Worm (Caenorhabditis elegans) whole organism, late embryonic: ENCODE measurements around the gene tsg-101.

Experiments used
- C08G9.2 ChIP-seq: sonication (generic microtip); optimal IDR thresholded peaks from 2 replicates; lab custom pipeline; 2016; ENCODE audit warnings: mild to moderate bottlenecking, missing genetic modification characterization, moderate library complexity, missing compliant biosample characterization
- C38D4.7 ChIP-seq: fragments of 200-800 bp; sonication (Bioruptor generic); optimal IDR thresholded peaks from 2 replicates; lab custom pipeline; 2018; ENCODE audit warnings: mild to moderate bottlenecking, missing genetic modification characterization, moderate library complexity, missing compliant biosample characterization
- K02D7.2 ChIP-seq: sonication (generic microtip); optimal IDR thresholded peaks from 2 replicates; lab custom pipeline; 2017; ENCODE audit warnings: mild to moderate bottlenecking, missing genetic modification characterization, missing compliant biosample characterization
- K09A11.1 ChIP-seq: sonication (generic microtip); optimal IDR thresholded peaks from 2 replicates; lab custom pipeline; 2017; ENCODE audit warnings: antibody characterized with exemption, mild to moderate bottlenecking, missing genetic modification characterization, missing compliant biosample characterization; ENCODE audit not compliant: insufficient read depth
- T23F11.4 ChIP-seq: fragments of 200-800 bp; sonication (Bioruptor generic); optimal IDR thresholded peaks from 2 replicates; lab custom pipeline; 2018; ENCODE audit warnings: mild to moderate bottlenecking, missing genetic modification characterization, missing compliant biosample characterization
- Y22D7AL.16 ChIP-seq: sonication (generic microtip); optimal IDR thresholded peaks from 2 replicates; lab custom pipeline; 2016; ENCODE audit warnings: missing genetic modification characterization, missing compliant biosample characterization
- ceh-14 ChIP-seq: sonication (generic microtip); optimal IDR thresholded peaks from 2 replicates; lab custom pipeline; 2016; ENCODE audit warnings: missing genotype, missing genetic modification characterization, missing compliant biosample characterization
- ceh-2 ChIP-seq: sonication (generic microtip); optimal IDR thresholded peaks from 2 replicates; lab custom pipeline; 2016; ENCODE audit warnings: missing genotype, missing genetic modification characterization, missing compliant biosample characterization
- ceh-22 ChIP-seq: sonication (generic microtip); optimal IDR thresholded peaks from 2 replicates; lab custom pipeline; 2017; ENCODE audit warnings: missing biosample characterization, missing genetic modification characterization
- ceh-24 ChIP-seq: sonication (generic microtip); optimal IDR thresholded peaks from 2 replicates; lab custom pipeline; 2016; ENCODE audit warnings: mild to moderate bottlenecking, missing genetic modification characterization, missing compliant biosample characterization
- ceh-30 ChIP-seq: fragments of 150-350 bp; optimal IDR thresholded peaks from 2 replicates; lab custom pipeline; 2014; ENCODE audit warnings: missing biosample characterization, missing genetic modification characterization
- ceh-34 ChIP-seq: sonication (generic microtip); optimal IDR thresholded peaks from 2 replicates; lab custom pipeline; 2016; ENCODE audit warnings: mild to moderate bottlenecking, missing genetic modification characterization, missing compliant biosample characterization
- ceh-45 ChIP-seq: fragments of 200-800 bp; sonication (Bioruptor generic); IDR thresholded peaks from 2 replicates; pipeline ENCODE4 v1.3.6; 2022; ENCODE audit warnings: missing genetic modification reagents, missing genetic modification characterization, missing compliant biosample characterization
- ceh-6 ChIP-seq: fragments of 200-800 bp; sonication (Bioruptor generic); optimal IDR thresholded peaks from 2 replicates; lab custom pipeline; 2018; ENCODE audit warnings: mild to moderate bottlenecking, missing genetic modification characterization, missing compliant biosample characterization
- che-1 ChIP-seq: sonication (generic microtip); optimal IDR thresholded peaks from 2 replicates; lab custom pipeline; 2016; ENCODE audit warnings: mild to moderate bottlenecking, missing genetic modification characterization, missing compliant biosample characterization
- elt-2 ChIP-seq: sonication (generic microtip); optimal IDR thresholded peaks from 2 replicates; lab custom pipeline; 2016; ENCODE audit warnings: missing genetic modification reagents, missing genetic modification characterization, missing compliant biosample characterization
- elt-4 ChIP-seq: sonication (generic microtip); optimal IDR thresholded peaks from 2 replicates; lab custom pipeline; 2016; ENCODE audit warnings: missing genetic modification characterization, missing compliant biosample characterization
- ets-4 ChIP-seq: sonication (generic microtip); optimal IDR thresholded peaks from 2 replicates; lab custom pipeline; 2016; ENCODE audit warnings: missing genetic modification characterization, missing compliant biosample characterization
- eyg-1 ChIP-seq: sonication (generic microtip); optimal IDR thresholded peaks from 2 replicates; lab custom pipeline; 2016; ENCODE audit warnings: missing genotype, missing genetic modification characterization, missing compliant biosample characterization
- fax-1 ChIP-seq: sonication (generic microtip); optimal IDR thresholded peaks from 2 replicates; lab custom pipeline; 2016; ENCODE audit warnings: missing genotype, missing genetic modification characterization, missing compliant biosample characterization
- fkh-10 ChIP-seq: fragments of 150-350 bp; optimal IDR thresholded peaks from 2 replicates; lab custom pipeline; 2014; ENCODE audit warnings: missing biosample characterization, missing genetic modification reagents, missing genetic modification characterization
- fkh-6 ChIP-seq: sonication (generic microtip); optimal IDR thresholded peaks from 2 replicates; lab custom pipeline; 2016; ENCODE audit warnings: missing genetic modification characterization, missing compliant biosample characterization
- gmeb-2 ChIP-seq: sonication (generic microtip); optimal IDR thresholded peaks from 2 replicates; lab custom pipeline; 2016; ENCODE audit warnings: missing genetic modification characterization, inconsistent platforms, missing compliant biosample characterization
- hlh-13 ChIP-seq: fragments of 200-800 bp; sonication (Bioruptor generic); optimal IDR thresholded peaks from 2 replicates; lab custom pipeline; 2018; ENCODE audit warnings: mild to moderate bottlenecking, missing genetic modification characterization, missing compliant biosample characterization
- hlh-15 ChIP-seq: sonication (generic microtip); optimal IDR thresholded peaks from 2 replicates; lab custom pipeline; 2016; ENCODE audit warnings: missing genetic modification characterization, missing compliant biosample characterization
- hlh-30 ChIP-seq: sonication (generic microtip); optimal IDR thresholded peaks from 2 replicates; lab custom pipeline; 2017; ENCODE audit warnings: antibody characterized with exemption, missing genetic modification characterization, missing compliant biosample characterization; ENCODE audit not compliant: insufficient read depth
- hlh-6 ChIP-seq: sonication (generic microtip); optimal IDR thresholded peaks from 2 replicates; lab custom pipeline; 2016; ENCODE audit warnings: missing genotype, missing genetic modification characterization, missing compliant biosample characterization
- hlh-8 ChIP-seq: sonication (generic microtip); optimal IDR thresholded peaks from 2 replicates; lab custom pipeline; 2016; ENCODE audit warnings: missing genotype, missing genetic modification characterization, missing compliant biosample characterization
- lim-6 ChIP-seq: sonication (generic microtip); optimal IDR thresholded peaks from 2 replicates; lab custom pipeline; 2016; ENCODE audit warnings: missing genetic modification characterization, missing compliant biosample characterization
- lin-11 ChIP-seq: fragments of 200-800 bp; sonication (Bioruptor generic); optimal IDR thresholded peaks from 2 replicates; lab custom pipeline; 2018; ENCODE audit warnings: mild to moderate bottlenecking, missing genetic modification characterization, missing compliant biosample characterization
- madf-2 ChIP-seq: sonication (generic microtip); optimal IDR thresholded peaks from 2 replicates; lab custom pipeline; 2017; ENCODE audit warnings: missing genetic modification characterization, missing compliant biosample characterization
- nfya-1 ChIP-seq: sonication (generic microtip); optimal IDR thresholded peaks from 2 replicates; lab custom pipeline; 2017; ENCODE audit warnings: missing genetic modification characterization, mild to moderate bottlenecking, missing compliant biosample characterization, antibody characterized with exemption, moderate library complexity
- nhr-11 ChIP-seq: fragments of 150-350 bp; optimal IDR thresholded peaks from 2 replicates; lab custom pipeline; 2014; ENCODE audit warnings: missing biosample characterization, missing genetic modification characterization
- nhr-232 ChIP-seq: sonication (generic microtip); optimal IDR thresholded peaks from 2 replicates; lab custom pipeline; 2016; ENCODE audit warnings: missing genetic modification characterization, missing compliant biosample characterization
- npax-4 ChIP-seq: sonication (generic microtip); optimal IDR thresholded peaks from 2 replicates; lab custom pipeline; 2016; ENCODE audit warnings: missing genetic modification characterization, missing compliant biosample characterization
- odd-2 ChIP-seq: sonication (generic microtip); optimal IDR thresholded peaks from 2 replicates; lab custom pipeline; 2017; ENCODE audit warnings: antibody characterized with exemption, mild to moderate bottlenecking, missing genetic modification characterization, missing compliant biosample characterization
- pag-3 ChIP-seq: sonication (generic microtip); optimal IDR thresholded peaks from 2 replicates; lab custom pipeline; 2016; ENCODE audit warnings: missing compliant biosample characterization, missing genetic modification characterization, borderline replicate concordance
- pat-9 ChIP-seq: fragments of 200-800 bp; sonication (Bioruptor generic); optimal IDR thresholded peaks from 2 replicates; lab custom pipeline; 2018; ENCODE audit warnings: mild to moderate bottlenecking, missing genetic modification characterization, moderate library complexity, missing compliant biosample characterization
- pax-1 ChIP-seq: fragments of 150-350 bp; optimal IDR thresholded peaks from 2 replicates; lab custom pipeline; 2014; ENCODE audit warnings: missing biosample characterization, missing genetic modification characterization
- pha-4 ChIP-seq: fragments of 150-350 bp; optimal IDR thresholded peaks from 2 replicates; lab custom pipeline; 2018; ENCODE audit warnings: missing biosample characterization, missing genetic modification reagents, missing genetic modification characterization
- pros-1 ChIP-seq: fragments of 150-350 bp; optimal IDR thresholded peaks from 2 replicates; lab custom pipeline; 2014; ENCODE audit warnings: missing biosample characterization, missing genetic modification reagents, missing genetic modification characterization
- rnt-1 ChIP-seq: sonication (generic microtip); optimal IDR thresholded peaks from 2 replicates; lab custom pipeline; 2016; ENCODE audit warnings: missing genetic modification characterization, missing compliant biosample characterization
- sdc-2 ChIP-seq: sonication (generic microtip); optimal IDR thresholded peaks from 2 replicates; lab custom pipeline; 2016; ENCODE audit warnings: missing genotype, missing genetic modification characterization, missing compliant biosample characterization
- sox-2 ChIP-seq: fragments of 200-800 bp; sonication (Bioruptor generic); IDR thresholded peaks from 2 replicates; pipeline ENCODE4 v1.3.6; 2022; ENCODE audit warnings: missing genetic modification reagents, missing genetic modification characterization, missing compliant biosample characterization
- syd-9 ChIP-seq: sonication (generic microtip); optimal IDR thresholded peaks from 2 replicates; lab custom pipeline; 2016; ENCODE audit warnings: mild to moderate bottlenecking, missing genetic modification characterization, moderate library complexity, missing compliant biosample characterization
- tbx-2 ChIP-seq: sonication (generic microtip); optimal IDR thresholded peaks from 2 replicates; lab custom pipeline; 2016; ENCODE audit warnings: missing genetic modification characterization, missing compliant biosample characterization
- tbx-7 ChIP-seq: sonication (generic microtip); optimal IDR thresholded peaks from 2 replicates; lab custom pipeline; 2016; ENCODE audit warnings: missing genotype, missing genetic modification characterization, missing compliant biosample characterization
- unc-3 ChIP-seq, 2 experiments: fragments of 200-800 bp in 1 of 2; sonication (Bioruptor generic) in 1 of 2; sonication (generic microtip) in 1 of 2; conservative IDR thresholded peaks in 1 of 2; optimal IDR thresholded peaks in 1 of 2; 2 replicates each; pipeline versions ENCODE4 v1.3.6 to Lab custom; 2016 to 2022; ENCODE audit warnings: missing compliant biosample characterization in 2 of 2, missing genetic modification characterization in 2 of 2, missing genetic modification reagents in 1 of 2
- unc-42 ChIP-seq: sonication (generic microtip); optimal IDR thresholded peaks from 2 replicates; lab custom pipeline; 2016; ENCODE audit warnings: missing genotype, missing genetic modification characterization, missing compliant biosample characterization
- unc-55 ChIP-seq: sonication (generic microtip); optimal IDR thresholded peaks from 2 replicates; lab custom pipeline; 2017; ENCODE audit warnings: missing biosample characterization, missing genetic modification reagents, missing genetic modification characterization
- zip-5 ChIP-seq: sonication (generic microtip); optimal IDR thresholded peaks from 2 replicates; lab custom pipeline; 2016; ENCODE audit warnings: missing genetic modification characterization, missing compliant biosample characterization
- ztf-16 ChIP-seq: sonication (generic microtip); optimal IDR thresholded peaks from 2 replicates; lab custom pipeline; 2017; ENCODE audit warnings: missing genetic modification characterization, missing compliant biosample characterization

tsg-101 gene

DNA sequence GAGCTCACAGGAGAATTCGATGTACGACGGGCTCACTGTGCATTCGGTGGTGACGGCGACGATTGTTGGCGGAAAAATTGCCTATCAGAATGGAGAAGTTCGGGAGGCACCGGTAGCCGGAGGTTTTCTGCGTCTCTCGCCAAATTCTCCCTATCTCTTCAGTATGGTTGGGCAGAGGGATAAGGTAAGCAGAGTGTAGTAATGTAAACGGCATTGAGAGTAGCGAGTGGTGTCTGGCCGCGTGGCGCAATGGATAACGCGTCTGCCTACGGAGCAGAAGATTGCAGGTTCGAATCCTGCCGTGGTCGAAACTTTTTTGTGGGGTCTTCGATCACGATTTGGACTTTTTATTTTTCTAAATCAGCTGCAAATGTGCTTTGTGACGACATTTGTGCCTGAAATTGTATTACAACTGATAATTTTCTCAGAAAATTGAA lies 10.2 kb upstream of the tsg-101 start:
- TF ChIP-seq ceh-2 (tag; lab: Kevin White, UChicago) (peak; percentile 54), hlh-13 (GFP tag; lab: Kevin White, UChicago) (peak; percentile 72), sdc-2 (tag; lab: Kevin White, UChicago) (peak; percentile 56), fkh-10 (peak; percentile 6), ceh-30 (tag; lab: Kevin White, UChicago) (peak; percentile 19), elt-4 (tag; lab: Kevin White, UChicago) (no peak), eyg-1 (tag; lab: Kevin White, UChicago) (peak; percentile 65), ceh-22 (no peak), rnt-1 (peak; percentile 52), unc-42 (tag; lab: Kevin White, UChicago) (no peak), hlh-30 (no peak), npax-4 (tag; lab: Kevin White, UChicago) (peak; percentile 32), tbx-7 (peak; percentile 30), ceh-34 (tag; lab: Kevin White, UChicago) (peak; percentile 66), C38D4.7 (GFP tag; lab: Kevin White, UChicago) (peak; percentile 72), ets-4 (tag; lab: Kevin White, UChicago) (no peak), tbx-2 (tag; lab: Kevin White, UChicago) (peak; percentile 76), zip-5 (tag; lab: Kevin White, UChicago) (peak; percentile 53), lim-6 (tag; lab: Kevin White, UChicago) (no peak), madf-2 (peak; percentile 60), odd-2 (tag; lab: Kevin White, UChicago) (no peak), fkh-6 (tag; lab: Kevin White, UChicago) (peak; percentile 83), pha-4 (tag; lab: Kevin White, UChicago) (no peak), unc-55 (GFP tag; lab: Kevin White, UChicago) (no peak), gmeb-2 (tag; lab: Kevin White, UChicago) (peak; percentile 61), pax-1 (tag; lab: Kevin White, UChicago) (no peak), pat-9 (peak; percentile 76), C08G9.2 (tag; lab: Kevin White, UChicago) (peak; percentile 74), sox-2 (GFP tag; lab: Robert Waterston, UW) (peak; percentile 14; the same call in 1 of the 2 replicates), ceh-14 (tag; lab: Kevin White, UChicago) (peak; percentile 74), hlh-8 (peak; percentile 19), nhr-11 (no peak), unc-3 (GFP tag; conservative IDR thresholded peaks at IDR 0.05; lab: Robert Waterston, UW) (peak; percentile 50; the same call in 1 of the 2 replicates), unc-3 (tag; optimal IDR thresholded peaks at IDR 0.05; lab: Kevin White, UChicago) (peak; percentile 34), pag-3 (tag; lab: Kevin White, UChicago) (no peak), T23F11.4 (GFP tag; lab: Kevin White, UChicago) (peak; percentile 62), elt-2 (tag; lab: Kevin White, UChicago) (peak; percentile 64), che-1 (peak; percentile 72), nfya-1 (tag; lab: Kevin White, UChicago) (peak; percentile 43), nhr-232 (tag; lab: Kevin White, UChicago) (peak; percentile 76), hlh-15 (tag; lab: Kevin White, UChicago) (peak; percentile 23), K09A11.1 (peak; percentile 22), ceh-45 (peak; percentile 77; the same call in 1 of the 2 replicates), ceh-6 (GFP tag; lab: Kevin White, UChicago) (peak; percentile 80), syd-9 (tag; lab: Kevin White, UChicago) (peak; percentile 81), lin-11 (tag; lab: Kevin White, UChicago) (peak; percentile 60), hlh-6 (peak; percentile 79), fax-1 (tag; lab: Kevin White, UChicago) (peak; percentile 60), K02D7.2 (tag; lab: Kevin White, UChicago) (peak; percentile 58), Y22D7AL.16 (tag; lab: Kevin White, UChicago) (peak; percentile 64), ztf-16 (tag; lab: Kevin White, UChicago) (peak; percentile 76), pros-1 (no peak), ceh-24 (tag; lab: Kevin White, UChicago) (peak; percentile 6)
